Worm (Caenorhabditis elegans) whole organism, late embryonic: ENCODE results near the gene wapl-1.
A peak's percentile ranks its signal among the peaks of the same experiment; 100 is the strongest.

Source experiments
- C08G9.2 ChIP-seq: sonication (generic microtip); optimal IDR thresholded peaks from 2 replicates; lab custom pipeline; 2016; ENCODE audit warnings: mild to moderate bottlenecking, missing genetic modification characterization, moderate library complexity, missing compliant biosample characterization
- T23F11.4 ChIP-seq: fragments of 200-800 bp; sonication (Bioruptor generic); optimal IDR thresholded peaks from 2 replicates; lab custom pipeline; 2018; ENCODE audit warnings: mild to moderate bottlenecking, missing genetic modification characterization, missing compliant biosample characterization
- ahr-1 ChIP-seq: sonication (generic microtip); optimal IDR thresholded peaks from 2 replicates; lab custom pipeline; 2016; ENCODE audit warnings: missing genetic modification characterization, missing compliant biosample characterization
- ceh-18 ChIP-seq: sonication (generic microtip); optimal IDR thresholded peaks from 2 replicates; lab custom pipeline; 2016; ENCODE audit warnings: missing genetic modification characterization, missing compliant biosample characterization
- ceh-19 ChIP-seq: fragments of 200-800 bp; sonication (Bioruptor generic); optimal IDR thresholded peaks from 2 replicates; lab custom pipeline; 2018; ENCODE audit warnings: mild to moderate bottlenecking, missing genetic modification characterization, missing compliant biosample characterization
- ceh-2 ChIP-seq: sonication (generic microtip); optimal IDR thresholded peaks from 2 replicates; lab custom pipeline; 2016; ENCODE audit warnings: missing genotype, missing genetic modification characterization, missing compliant biosample characterization
- ceh-22 ChIP-seq: sonication (generic microtip); optimal IDR thresholded peaks from 2 replicates; lab custom pipeline; 2017; ENCODE audit warnings: missing biosample characterization, missing genetic modification characterization
- ceh-30 ChIP-seq: fragments of 150-350 bp; optimal IDR thresholded peaks from 2 replicates; lab custom pipeline; 2014; ENCODE audit warnings: missing biosample characterization, missing genetic modification characterization
- ceh-31 ChIP-seq: sonication (generic microtip); optimal IDR thresholded peaks from 2 replicates; lab custom pipeline; 2016; ENCODE audit warnings: missing genetic modification characterization, missing compliant biosample characterization
- ceh-45 ChIP-seq: fragments of 200-800 bp; sonication (Bioruptor generic); IDR thresholded peaks from 2 replicates; pipeline ENCODE4 v1.3.6; 2022; ENCODE audit warnings: missing genetic modification reagents, missing genetic modification characterization, missing compliant biosample characterization
- ceh-6 ChIP-seq: fragments of 200-800 bp; sonication (Bioruptor generic); optimal IDR thresholded peaks from 2 replicates; lab custom pipeline; 2018; ENCODE audit warnings: mild to moderate bottlenecking, missing genetic modification characterization, missing compliant biosample characterization
- ceh-9 ChIP-seq: sonication (generic microtip); optimal IDR thresholded peaks from 2 replicates; lab custom pipeline; 2016; ENCODE audit warnings: mild to moderate bottlenecking, missing genetic modification characterization, inconsistent platforms, missing compliant biosample characterization
- dmd-4 ChIP-seq: sonication (generic microtip); optimal IDR thresholded peaks from 2 replicates; lab custom pipeline; 2016; ENCODE audit warnings: borderline replicate concordance, missing genetic modification characterization, missing compliant biosample characterization
- dve-1 ChIP-seq: sonication (generic microtip); optimal IDR thresholded peaks from 2 replicates; lab custom pipeline; 2017; ENCODE audit warnings: antibody characterized with exemption, mild to moderate bottlenecking, missing genetic modification characterization, missing compliant biosample characterization
- elt-2 ChIP-seq: sonication (generic microtip); optimal IDR thresholded peaks from 2 replicates; lab custom pipeline; 2016; ENCODE audit warnings: missing genetic modification reagents, missing genetic modification characterization, missing compliant biosample characterization
- elt-4 ChIP-seq: sonication (generic microtip); optimal IDR thresholded peaks from 2 replicates; lab custom pipeline; 2016; ENCODE audit warnings: missing genetic modification characterization, missing compliant biosample characterization
- fax-1 ChIP-seq: sonication (generic microtip); optimal IDR thresholded peaks from 2 replicates; lab custom pipeline; 2016; ENCODE audit warnings: missing genotype, missing genetic modification characterization, missing compliant biosample characterization
- fkh-10 ChIP-seq: fragments of 150-350 bp; optimal IDR thresholded peaks from 2 replicates; lab custom pipeline; 2014; ENCODE audit warnings: missing biosample characterization, missing genetic modification reagents, missing genetic modification characterization
- hlh-13 ChIP-seq: fragments of 200-800 bp; sonication (Bioruptor generic); optimal IDR thresholded peaks from 2 replicates; lab custom pipeline; 2018; ENCODE audit warnings: mild to moderate bottlenecking, missing genetic modification characterization, missing compliant biosample characterization
- hlh-30 ChIP-seq: sonication (generic microtip); optimal IDR thresholded peaks from 2 replicates; lab custom pipeline; 2017; ENCODE audit warnings: antibody characterized with exemption, missing genetic modification characterization, missing compliant biosample characterization; ENCODE audit not compliant: insufficient read depth
- hlh-6 ChIP-seq: sonication (generic microtip); optimal IDR thresholded peaks from 2 replicates; lab custom pipeline; 2016; ENCODE audit warnings: missing genotype, missing genetic modification characterization, missing compliant biosample characterization
- hlh-8 ChIP-seq: sonication (generic microtip); optimal IDR thresholded peaks from 2 replicates; lab custom pipeline; 2016; ENCODE audit warnings: missing genotype, missing genetic modification characterization, missing compliant biosample characterization
- lim-6 ChIP-seq: sonication (generic microtip); optimal IDR thresholded peaks from 2 replicates; lab custom pipeline; 2016; ENCODE audit warnings: missing genetic modification characterization, missing compliant biosample characterization
- madf-2 ChIP-seq: sonication (generic microtip); optimal IDR thresholded peaks from 2 replicates; lab custom pipeline; 2017; ENCODE audit warnings: missing genetic modification characterization, missing compliant biosample characterization
- mec-3 ChIP-seq: sonication (generic microtip); optimal IDR thresholded peaks from 2 replicates; lab custom pipeline; 2016; ENCODE audit warnings: borderline replicate concordance, missing genetic modification characterization, missing compliant biosample characterization
- nfya-1 ChIP-seq: sonication (generic microtip); optimal IDR thresholded peaks from 2 replicates; lab custom pipeline; 2017; ENCODE audit warnings: missing genetic modification characterization, mild to moderate bottlenecking, missing compliant biosample characterization, antibody characterized with exemption, moderate library complexity
- nhr-11 ChIP-seq: fragments of 150-350 bp; optimal IDR thresholded peaks from 2 replicates; lab custom pipeline; 2014; ENCODE audit warnings: missing biosample characterization, missing genetic modification characterization
- nhr-232 ChIP-seq: sonication (generic microtip); optimal IDR thresholded peaks from 2 replicates; lab custom pipeline; 2016; ENCODE audit warnings: missing genetic modification characterization, missing compliant biosample characterization
- npax-4 ChIP-seq: sonication (generic microtip); optimal IDR thresholded peaks from 2 replicates; lab custom pipeline; 2016; ENCODE audit warnings: missing genetic modification characterization, missing compliant biosample characterization
- pag-3 ChIP-seq: sonication (generic microtip); optimal IDR thresholded peaks from 2 replicates; lab custom pipeline; 2016; ENCODE audit warnings: missing compliant biosample characterization, missing genetic modification characterization, borderline replicate concordance
- pat-9 ChIP-seq: fragments of 200-800 bp; sonication (Bioruptor generic); optimal IDR thresholded peaks from 2 replicates; lab custom pipeline; 2018; ENCODE audit warnings: mild to moderate bottlenecking, missing genetic modification characterization, moderate library complexity, missing compliant biosample characterization
- pha-2 ChIP-seq: sonication (generic microtip); optimal IDR thresholded peaks from 2 replicates; lab custom pipeline; 2017; ENCODE audit warnings: mild to moderate bottlenecking, missing genetic modification characterization, missing compliant biosample characterization
- pqm-1 ChIP-seq: sonication (generic microtip); optimal IDR thresholded peaks from 2 replicates; lab custom pipeline; 2016; ENCODE audit warnings: missing genetic modification characterization, missing compliant biosample characterization
- pros-1 ChIP-seq: fragments of 150-350 bp; optimal IDR thresholded peaks from 2 replicates; lab custom pipeline; 2014; ENCODE audit warnings: missing biosample characterization, missing genetic modification reagents, missing genetic modification characterization
- ref-2 ChIP-seq: sonication (generic microtip); optimal IDR thresholded peaks from 2 replicates; lab custom pipeline; 2016; ENCODE audit warnings: missing genetic modification characterization, missing compliant biosample characterization
- rnt-1 ChIP-seq: sonication (generic microtip); optimal IDR thresholded peaks from 2 replicates; lab custom pipeline; 2016; ENCODE audit warnings: missing genetic modification characterization, missing compliant biosample characterization
- sdc-2 ChIP-seq: sonication (generic microtip); optimal IDR thresholded peaks from 2 replicates; lab custom pipeline; 2016; ENCODE audit warnings: missing genotype, missing genetic modification characterization, missing compliant biosample characterization
- sox-4 ChIP-seq: sonication (generic microtip); optimal IDR thresholded peaks from 2 replicates; lab custom pipeline; 2017; ENCODE audit warnings: mild to moderate bottlenecking, missing genetic modification characterization, inconsistent platforms, missing compliant biosample characterization
- syd-9 ChIP-seq: sonication (generic microtip); optimal IDR thresholded peaks from 2 replicates; lab custom pipeline; 2016; ENCODE audit warnings: mild to moderate bottlenecking, missing genetic modification characterization, moderate library complexity, missing compliant biosample characterization
- tbx-7 ChIP-seq: sonication (generic microtip); optimal IDR thresholded peaks from 2 replicates; lab custom pipeline; 2016; ENCODE audit warnings: missing genotype, missing genetic modification characterization, missing compliant biosample characterization
- ttx-3 ChIP-seq: sonication (generic microtip); optimal IDR thresholded peaks from 2 replicates; lab custom pipeline; 2016; ENCODE audit warnings: missing genetic modification reagents, missing genetic modification characterization, missing compliant biosample characterization
- unc-3 ChIP-seq, 2 experiments: fragments of 200-800 bp in 1 of 2; sonication (Bioruptor generic) in 1 of 2; sonication (generic microtip) in 1 of 2; conservative IDR thresholded peaks in 1 of 2; optimal IDR thresholded peaks in 1 of 2; 2 replicates each; pipeline versions ENCODE4 v1.3.6 to Lab custom; 2016 to 2022; ENCODE audit warnings: missing compliant biosample characterization in 2 of 2, missing genetic modification characterization in 2 of 2, missing genetic modification reagents in 1 of 2
- zip-5 ChIP-seq: sonication (generic microtip); optimal IDR thresholded peaks from 2 replicates; lab custom pipeline; 2016; ENCODE audit warnings: missing genetic modification characterization, missing compliant biosample characterization

Gene wapl-1

ce11 chrIV:4486738-4487137 is 41.2 kb upstream of the wapl-1 start, which contains the start of gene trx-3:
trx-3 (plus strand) TSS chrIV:4487028.
- TF ChIP-seq sox-4 (tag; lab: Kevin White, UChicago) (no peak), ceh-22 (tag; lab: Kevin White, UChicago) (no peak), unc-3 (GFP tag; conservative IDR thresholded peaks at IDR 0.05; lab: Robert Waterston, UW) (no peak), unc-3 (tag; optimal IDR thresholded peaks at IDR 0.05; lab: Kevin White, UChicago) (no peak), ahr-1 (no peak), nhr-232 (no peak), hlh-30 (tag; lab: Kevin White, UChicago) (no peak), ceh-6 (GFP tag; lab: Kevin White, UChicago) (no peak), hlh-6 (tag; lab: Kevin White, UChicago) (no peak), pros-1 (tag; lab: Kevin White, UChicago) (no peak)

ce11 chrIV:4484555-4484954 is 39.0 kb upstream of the wapl-1 start:
- TF ChIP-seq ceh-6 (GFP tag; lab: Kevin White, UChicago) (no peak), hlh-8 (tag; lab: Kevin White, UChicago) (no peak), ceh-19 (GFP tag; lab: Kevin White, UChicago) (no peak)

ce11 chrIV:4482531-4482930 is 37.0 kb upstream of the wapl-1 start, which contains the start of gene M01H9.4:
M01H9.4 (minus strand) TSS chrIV:4482909.
- TF ChIP-seq pha-2 (tag; lab: Kevin White, UChicago) (no peak), pqm-1 (tag; lab: Kevin White, UChicago) (peak; percentile 4), elt-2 (tag; lab: Kevin White, UChicago) (peak; percentile 98), ceh-18 (tag; lab: Kevin White, UChicago) (no peak)

DNA sequence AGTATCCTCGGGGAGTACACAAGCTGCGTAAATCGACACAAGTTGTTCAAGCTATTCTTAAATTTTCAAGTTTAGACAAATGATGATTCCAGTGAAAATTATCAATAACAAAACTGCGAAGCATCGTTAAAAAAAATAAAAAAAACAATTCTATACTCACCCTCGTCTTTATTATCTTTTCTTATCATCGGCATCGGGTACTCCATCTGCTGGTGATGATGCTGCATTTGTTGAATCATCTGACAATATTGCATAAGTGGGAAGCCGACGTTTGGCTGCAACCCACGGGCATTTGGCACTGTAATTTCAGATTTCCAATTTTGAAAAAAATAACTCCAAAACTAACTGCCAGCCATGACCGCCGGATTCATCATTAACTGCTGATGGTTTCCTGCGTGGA is 35.8 kb upstream of the wapl-1 start:
- TF ChIP-seq lim-6 (tag; lab: Kevin White, UChicago) (no peak), ceh-2 (no peak), ceh-30 (tag; lab: Kevin White, UChicago) (no peak), ceh-45 (no peak), fax-1 (tag; lab: Kevin White, UChicago) (no peak), elt-2 (tag; lab: Kevin White, UChicago) (no peak), pag-3 (tag; lab: Kevin White, UChicago) (no peak), ref-2 (tag; lab: Kevin White, UChicago) (no peak), elt-4 (tag; lab: Kevin White, UChicago) (no peak), ceh-9 (tag; lab: Kevin White, UChicago) (no peak), rnt-1 (tag; lab: Kevin White, UChicago) (no peak), hlh-13 (GFP tag; lab: Kevin White, UChicago) (no peak), zip-5 (tag; lab: Kevin White, UChicago) (no peak), dmd-4 (tag; lab: Kevin White, UChicago) (no peak), T23F11.4 (GFP tag; lab: Kevin White, UChicago) (no peak)
- TF ChIP-seq, all 69 proteins: peak for 0

ce11 chrIV:4480027-4480426 is 34.5 kb upstream of the wapl-1 start, which contains the start of gene M01H9.10:
M01H9.10 (minus strand) TSS chrIV:4480127.
- TF ChIP-seq tbx-7 (tag; lab: Kevin White, UChicago) (no peak), ceh-6 (GFP tag; lab: Kevin White, UChicago) (no peak), nfya-1 (tag; lab: Kevin White, UChicago) (no peak), ceh-30 (tag; lab: Kevin White, UChicago) (no peak), dve-1 (no peak), mec-3 (no peak), pha-2 (tag; lab: Kevin White, UChicago) (no peak), ceh-2 (no peak), ttx-3 (tag; lab: Kevin White, UChicago) (no peak), fkh-10 (GFP tag; lab: Kevin White, UChicago) (no peak), nhr-11 (tag; lab: Kevin White, UChicago) (no peak), hlh-13 (GFP tag; lab: Kevin White, UChicago) (no peak), madf-2 (no peak), syd-9 (tag; lab: Kevin White, UChicago) (no peak), ceh-31 (no peak), npax-4 (tag; lab: Kevin White, UChicago) (no peak), pqm-1 (tag; lab: Kevin White, UChicago) (no peak), pat-9 (no peak), sdc-2 (no peak), C08G9.2 (tag; lab: Kevin White, UChicago) (no peak)
